Fruit fly (Drosophila melanogaster) ovary, adult (tissue): Measurements from ENCODE around the gene CG1116.

Source experiments
- CG17801 ChIP-seq: fragments of 200-800 bp; optimal IDR thresholded peaks from 2 replicates; lab custom pipeline; 2019; ENCODE audit warnings: missing biosample characterization, mild to moderate bottlenecking, missing genetic modification characterization, moderate library complexity; ENCODE audit not compliant: partially characterized antibody

CG1116 gene

dm6 chr3R:5213309-5213708 is 6.1 kb upstream of the CG1116 start:
- TF ChIP-seq CG17801 (GFP tag; lab: Kevin White, UChicago) = no peak

- TF ChIP-seq CG17801 (GFP tag; lab: Kevin White, UChicago) = no peak
Observed at dm6 chr3R:5214162-5214916, 5.1 kb upstream of the CG1116 start.

- TF ChIP-seq CG17801 (GFP tag; lab: Kevin White, UChicago) = peak; percentile 93
Observed at dm6 chr3R:5215334-5216307, 3.8 kb upstream of the CG1116 start.

- TF ChIP-seq CG17801 (GFP tag; lab: Kevin White, UChicago) = no peak
Observed at dm6 chr3R:5216308-5216765, 3.1 kb upstream of the CG1116 start.

dm6 chr3R:5217278-5217714 is 2.2 kb upstream of the CG1116 start, which contains the start of gene cno:
Gene cno (minus strand): TSS chr3R:5217456.
- peak; percentile 64 for TF ChIP-seq CG17801 (GFP tag; lab: Kevin White, UChicago)

dm6 chr3R:5223135-5223534 is 3.7 kb downstream of the CG1116 start, which contains the start of gene CG2604:
Gene CG2604 (minus strand): TSS chr3R:5223365.
- TF ChIP-seq CG17801 (GFP tag; lab: Kevin White, UChicago) = peak; percentile 61

dm6 chr3R:5223839-5224238 is 4.4 kb downstream of the CG1116 start, which contains the start of gene CG14664:
Gene CG14664 (plus strand): TSS chr3R:5224139.
- TF ChIP-seq CG17801 (GFP tag; lab: Kevin White, UChicago) = no peak

- TF ChIP-seq CG17801 (GFP tag; lab: Kevin White, UChicago) = peak; percentile 4
Observed at dm6 chr3R:5226025-5226424, 6.6 kb downstream of the CG1116 start, which contains the start of gene Vps37B. Gene Vps37B (plus strand): TSS chr3R:5226158.

dm6 chr3R:5229458-5229857 is 10.0 kb downstream of the CG1116 start:
- no peak for TF ChIP-seq CG17801 (GFP tag; lab: Kevin White, UChicago)

dm6 chr3R:5231383-5232196 is 12.1 kb downstream of the CG1116 start:
- no peak for TF ChIP-seq CG17801 (GFP tag; lab: Kevin White, UChicago)

- no peak for TF ChIP-seq CG17801 (GFP tag; lab: Kevin White, UChicago)
Observed at dm6 chr3R:5232197-5232607, 12.7 kb downstream of the CG1116 start, which contains the start of the genes Kat60 and Mms19. Gene Kat60 (minus strand): TSS chr3R:5232209. Gene Mms19 (plus strand): TSS chr3R:5232543.

dm6 chr3R:5237215-5237614 is 17.8 kb downstream of the CG1116 start, which contains the start of gene rtp:
Gene rtp (minus strand): TSS chr3R:5237315.
- TF ChIP-seq CG17801 (GFP tag; lab: Kevin White, UChicago) = no peak

dm6 chr3R:5240721-5241120 is 21.3 kb downstream of the CG1116 start, which contains the start of gene CG33293:
Gene CG33293 (minus strand): TSS chr3R:5240735.
- TF ChIP-seq CG17801 (GFP tag; lab: Kevin White, UChicago) = no peak

- TF ChIP-seq CG17801 (GFP tag; lab: Kevin White, UChicago) = no peak
Observed at dm6 chr3R:5246950-5247349, 27.5 kb downstream of the CG1116 start.
